Worm (Caenorhabditis elegans) whole organism, young adult: ENCODE measurements around the gene lec-11.
"Not testable (repeated sequence)": the region's sequence is repeated elsewhere in the genome, so short reads cannot be mapped to it uniquely, and the experiment has no call there.

ENCODE experiments used
- B0019.2 ChIP-seq: fragments of 200-800 bp; sonication (Bioruptor generic); conservative IDR thresholded peaks from 2 replicates; pipeline ENCODE4 v1.3.6; 2022; ENCODE audit warnings: missing genetic modification reagents, missing genetic modification characterization, missing compliant biosample characterization
- B0336.3 ChIP-seq: fragments of 200-800 bp; sonication (Bioruptor generic); IDR thresholded peaks from 2 replicates; pipeline ENCODE4 v1.3.6; 2022; ENCODE audit warnings: missing genetic modification characterization, missing compliant biosample characterization
- C06A6.2 ChIP-seq: fragments of 200-800 bp; sonication (Bioruptor generic); conservative IDR thresholded peaks from 2 replicates; pipeline ENCODE4 v1.3.6; 2022; ENCODE audit warnings: missing genetic modification characterization, missing compliant biosample characterization
- C17E4.6 ChIP-seq: fragments of 200-800 bp; sonication (Bioruptor generic); IDR thresholded peaks from 2 replicates; pipeline ENCODE4 v1.3.6; 2022; ENCODE audit warnings: missing genetic modification reagents, missing genetic modification characterization, missing compliant biosample characterization
- F22D6.2 ChIP-seq: sonication (generic microtip); optimal IDR thresholded peaks from 2 replicates; lab custom pipeline; 2016; ENCODE audit warnings: mild to moderate bottlenecking, missing genetic modification characterization, missing compliant biosample characterization
- K12H6.12 ChIP-seq: fragments of 200-800 bp; sonication (Bioruptor generic); optimal IDR thresholded peaks from 2 replicates; lab custom pipeline; 2018; ENCODE audit warnings: mild to moderate bottlenecking, missing genetic modification characterization, missing compliant biosample characterization
- Y53G8AR.9 ChIP-seq: fragments of 200-800 bp; sonication (Bioruptor generic); conservative IDR thresholded peaks from 2 replicates; pipeline ENCODE4 v1.3.6; 2022; ENCODE audit warnings: missing genetic modification reagents, missing genetic modification characterization, missing compliant biosample characterization
- aptf-2 ChIP-seq: fragments of 200-800 bp; sonication (Bioruptor generic); conservative IDR thresholded peaks from 2 replicates; pipeline ENCODE4 v1.3.6; 2022; ENCODE audit warnings: missing genetic modification reagents, missing genetic modification characterization, missing compliant biosample characterization
- atf-7 ChIP-seq: sonication (generic microtip); optimal IDR thresholded peaks from 2 replicates; lab custom pipeline; 2017; ENCODE audit warnings: mild to moderate bottlenecking, missing genetic modification characterization, missing compliant biosample characterization
- attf-6 ChIP-seq: fragments of 200-800 bp; sonication (Bioruptor generic); IDR thresholded peaks from 2 replicates; pipeline ENCODE4 v1.3.6; 2022; ENCODE audit warnings: missing genetic modification reagents, missing genetic modification characterization, missing compliant biosample characterization
- bed-2 ChIP-seq: fragments of 200-800 bp; sonication (Bioruptor generic); IDR thresholded peaks from 2 replicates; pipeline ENCODE4 v1.3.6; 2022; ENCODE audit warnings: missing genetic modification reagents, missing genetic modification characterization, missing compliant biosample characterization
- ccch-3 ChIP-seq: fragments of 200-800 bp; sonication (Bioruptor generic); optimal IDR thresholded peaks from 2 replicates; lab custom pipeline; 2018; ENCODE audit warnings: mild to moderate bottlenecking, missing genetic modification characterization, missing compliant biosample characterization
- cebp-2 ChIP-seq: fragments of 200-800 bp; sonication (Bioruptor generic); IDR thresholded peaks from 2 replicates; pipeline ENCODE4 v1.3.6; 2022; ENCODE audit warnings: missing genetic modification characterization, missing compliant biosample characterization
- ceh-27 ChIP-seq: fragments of 200-800 bp; sonication (Bioruptor generic); optimal IDR thresholded peaks from 2 replicates; lab custom pipeline; 2018; ENCODE audit warnings: mild to moderate bottlenecking, missing genetic modification characterization, moderate library complexity, missing compliant biosample characterization
- chd-7 ChIP-seq: sonication (generic microtip); optimal IDR thresholded peaks from 2 replicates; lab custom pipeline; 2016; ENCODE audit warnings: mild to moderate bottlenecking, missing genetic modification characterization, moderate library complexity, missing compliant biosample characterization
- dpff-1 ChIP-seq: sonication (generic microtip); optimal IDR thresholded peaks from 2 replicates; lab custom pipeline; 2017; ENCODE audit warnings: mild to moderate bottlenecking, missing genetic modification characterization, missing compliant biosample characterization
- dpl-1 ChIP-seq: fragments of 150-350 bp; optimal IDR thresholded peaks from 2 replicates; lab custom pipeline; 2014; ENCODE audit warnings: missing biosample characterization, missing genetic modification reagents, missing genetic modification characterization
- egl-18 ChIP-seq: fragments of 200-800 bp; sonication (Bioruptor generic); IDR thresholded peaks from 2 replicates; pipeline ENCODE4 v1.3.6; 2022; ENCODE audit warnings: missing genetic modification reagents, missing genetic modification characterization, missing compliant biosample characterization
- fkh-3 ChIP-seq: sonication (generic microtip); optimal IDR thresholded peaks from 2 replicates; lab custom pipeline; 2016; ENCODE audit warnings: mild to moderate bottlenecking, missing genetic modification characterization, missing compliant biosample characterization
- lag-1 ChIP-seq: fragments of 200-800 bp; sonication (Bioruptor generic); IDR thresholded peaks from 2 replicates; pipeline ENCODE4 v1.3.6; 2022; ENCODE audit warnings: missing genetic modification reagents, missing genetic modification characterization, missing compliant biosample characterization
- let-607 ChIP-seq, 2 experiments: fragments of 200-800 bp in 1 of 2; sonication (Bioruptor generic) in 1 of 2; sonication (generic microtip) in 1 of 2; optimal IDR thresholded peaks; 2 replicates each; lab custom pipeline; 2016 to 2018; ENCODE audit warnings: mild to moderate bottlenecking in 2 of 2, missing compliant biosample characterization in 2 of 2, missing genetic modification characterization in 2 of 2, moderate library complexity in 2 of 2, missing genotype in 1 of 2
- lin-35 ChIP-seq, 3 experiments: fragments of 150-350 bp in 2 of 3; sonication (generic microtip) in 1 of 3; optimal IDR thresholded peaks; 2 replicates each; lab custom pipeline; 2014 to 2018; ENCODE audit warnings: missing biosample characterization in 3 of 3, missing genetic modification characterization in 3 of 3, missing genetic modification reagents in 3 of 3
- lsl-1 ChIP-seq: fragments of 200-800 bp; sonication (Bioruptor generic); optimal IDR thresholded peaks from 2 replicates; lab custom pipeline; 2018; ENCODE audit warnings: mild to moderate bottlenecking, missing genetic modification characterization, moderate library complexity, missing compliant biosample characterization
- nfya-1 ChIP-seq: sonication (generic microtip); optimal IDR thresholded peaks from 2 replicates; lab custom pipeline; 2017; ENCODE audit warnings: antibody characterized with exemption, missing compliant biosample characterization, missing genetic modification characterization, borderline replicate concordance; ENCODE audit not compliant: insufficient read depth
- nhr-179 ChIP-seq: sonication (generic microtip); optimal IDR thresholded peaks from 2 replicates; lab custom pipeline; 2016; ENCODE audit warnings: mild to moderate bottlenecking, missing genetic modification characterization, missing compliant biosample characterization
- nhr-27 ChIP-seq: fragments of 200-800 bp; sonication (Bioruptor generic); optimal IDR thresholded peaks from 2 replicates; lab custom pipeline; 2018; ENCODE audit warnings: mild to moderate bottlenecking, missing genetic modification characterization, moderate library complexity, missing compliant biosample characterization
- sea-2 ChIP-seq: fragments of 200-800 bp; sonication (Bioruptor generic); IDR thresholded peaks from 2 replicates; pipeline ENCODE4 v1.3.6; 2022; ENCODE audit warnings: missing genetic modification characterization, missing compliant biosample characterization
- snpc-1.1 ChIP-seq: sonication (generic microtip); optimal IDR thresholded peaks from 2 replicates; lab custom pipeline; 2017; ENCODE audit warnings: missing genetic modification characterization, mild to moderate bottlenecking, missing compliant biosample characterization, antibody characterized with exemption, moderate library complexity, missing genotype, missing genetic modification reagents; ENCODE audit not compliant: insufficient read depth
- somi-1 ChIP-seq: fragments of 200-800 bp; sonication (Bioruptor generic); optimal IDR thresholded peaks from 2 replicates; lab custom pipeline; 2018; ENCODE audit warnings: mild to moderate bottlenecking, missing genetic modification characterization, missing compliant biosample characterization
- tlf-1 ChIP-seq: fragments of 200-800 bp; sonication (Bioruptor generic); optimal IDR thresholded peaks from 2 replicates; lab custom pipeline; 2018; ENCODE audit warnings: mild to moderate bottlenecking, missing genetic modification characterization, missing compliant biosample characterization
- ztf-18 ChIP-seq: sonication (generic microtip); optimal IDR thresholded peaks from 2 replicates; lab custom pipeline; 2016; ENCODE audit warnings: missing genotype, mild to moderate bottlenecking, missing genetic modification characterization, missing compliant biosample characterization
- ztf-26 ChIP-seq: sonication (generic microtip); optimal IDR thresholded peaks from 2 replicates; lab custom pipeline; 2017; ENCODE audit warnings: missing genetic modification characterization, missing compliant biosample characterization
- ztf-6 ChIP-seq: fragments of 200-800 bp; sonication (Bioruptor generic); IDR thresholded peaks from 2 replicates; pipeline ENCODE4 v1.3.6; 2022; ENCODE audit warnings: missing genetic modification reagents, missing genetic modification characterization, missing compliant biosample characterization

Gene lec-11

DNA sequence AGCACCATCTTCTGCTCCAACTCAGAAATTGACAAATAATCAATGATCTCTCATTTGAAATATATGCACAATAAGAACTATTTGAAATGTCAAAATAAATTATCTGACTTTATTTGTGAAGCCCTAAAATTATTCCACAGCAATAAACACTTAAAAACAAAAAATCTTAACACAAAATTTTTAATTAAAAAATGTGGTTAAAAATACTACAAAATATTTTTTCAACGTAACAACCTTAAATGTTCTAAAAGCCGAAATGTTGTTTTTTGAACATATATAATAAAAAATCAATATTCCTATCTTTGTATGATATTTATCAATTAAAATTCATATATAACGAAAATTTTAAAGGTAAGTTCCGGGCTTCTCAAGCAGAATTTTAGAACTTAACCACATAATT, 9.5 kb upstream of the lec-11 start, which contains the start of gene F38A5.8:
Gene F38A5.8 (plus strand): TSS at position 301 of the 400 bp plus-strand sequence.
- no peak for TF ChIP-seq egl-18 (GFP tag; lab: Robert Waterston, UW)
- no peak for TF ChIP-seq nhr-27 (tag; lab: Kevin White, UChicago)
- TF ChIP-seq dpl-1 (GFP tag; lab: Kevin White, UChicago): no peak
- TF ChIP-seq nhr-179 (tag; lab: Kevin White, UChicago): no peak
- no peak for TF ChIP-seq ztf-6 (GFP tag; lab: Robert Waterston, UW)
- TF ChIP-seq K12H6.12 (tag; lab: Kevin White, UChicago): no peak
- TF ChIP-seq snpc-1.1 (tag; lab: Kevin White, UChicago): no peak
- no peak for TF ChIP-seq lsl-1
- no peak for TF ChIP-seq B0336.3 (GFP tag; lab: Robert Waterston, UW)
- no peak for TF ChIP-seq lag-1
- no peak for TF ChIP-seq let-607 (tag; optimal IDR thresholded peaks at IDR 0.05; lab: Kevin White, UChicago)
- TF ChIP-seq bed-2 (GFP tag; lab: Robert Waterston, UW): no peak
- TF ChIP-seq Y53G8AR.9 (GFP tag; lab: Robert Waterston, UW): no peak
- no peak for TF ChIP-seq B0019.2 (GFP tag; lab: Robert Waterston, UW)
- TF ChIP-seq dpff-1 (tag; lab: Kevin White, UChicago): no peak
- no peak for TF ChIP-seq cebp-2 (GFP tag; lab: Robert Waterston, UW)
- TF ChIP-seq fkh-3 (tag; lab: Kevin White, UChicago): no peak
- no peak for TF ChIP-seq ceh-27 (GFP tag; lab: Kevin White, UChicago)
- no peak for TF ChIP-seq ztf-18 (tag; lab: Kevin White, UChicago)
- TF ChIP-seq, all 124 proteins: peak for 0

DNA sequence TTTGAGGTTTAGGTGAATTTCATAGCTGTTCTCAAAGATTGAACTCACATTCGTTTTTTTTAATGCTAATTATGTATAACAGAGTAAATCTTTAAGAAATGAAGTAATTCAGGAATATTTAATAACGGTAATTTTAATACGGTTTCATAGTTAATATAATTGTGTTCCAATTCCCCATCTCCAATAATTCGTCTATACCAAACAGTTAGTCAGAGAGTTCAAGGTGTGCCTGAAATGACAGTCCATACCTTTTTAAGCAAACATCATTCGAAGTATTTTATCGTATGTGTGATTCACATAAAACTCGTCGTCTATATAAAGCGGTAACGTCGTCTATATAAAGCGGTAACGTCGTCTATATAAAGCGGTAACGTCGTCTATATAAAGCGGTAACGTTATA, 8.8 kb upstream of the lec-11 start, which contains the start of gene nspb-5:
Gene nspb-5 (plus strand): TSS at position 301 of the 400 bp plus-strand sequence.
- TF ChIP-seq lin-35 (GFP tag; optimal IDR thresholded peaks at IDR 0.05; lab: Kevin White, UChicago); chd-7; sea-2 (GFP tag; lab: Robert Waterston, UW): not testable (repeated sequence)

DNA sequence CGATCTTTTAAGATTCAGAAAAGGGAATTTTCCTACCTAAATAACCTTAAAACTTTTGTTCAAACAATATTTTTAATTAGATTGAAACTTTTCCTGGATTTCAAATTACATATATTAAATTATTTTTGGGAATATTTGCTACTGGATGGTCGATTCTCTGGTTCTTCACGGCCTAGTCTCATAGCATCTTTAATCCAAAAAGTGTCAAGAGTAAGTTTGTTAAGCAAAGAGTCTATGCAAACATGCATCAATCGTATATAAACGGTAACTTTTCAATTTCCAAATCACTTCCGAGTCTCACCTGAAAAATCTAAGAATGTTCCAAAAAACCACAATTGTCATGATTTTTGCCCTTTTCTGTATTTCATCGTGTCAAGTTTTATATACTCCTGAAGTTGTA, 8.0 kb upstream of the lec-11 start, which contains the start of gene nspb-4:
Gene nspb-4 (plus strand): TSS at position 301 of the 400 bp plus-strand sequence.
- not testable (repeated sequence) for TF ChIP-seq nfya-1 (tag; lab: Kevin White, UChicago); aptf-2 (GFP tag; lab: Robert Waterston, UW); F22D6.2 (tag; lab: Kevin White, UChicago)

- no peak for TF ChIP-seq dpff-1 (tag; lab: Kevin White, UChicago)
- no peak for TF ChIP-seq C06A6.2 (GFP tag; lab: Robert Waterston, UW)
- no peak for TF ChIP-seq attf-6
- TF ChIP-seq atf-7 (tag; lab: Kevin White, UChicago): no peak
- no peak for TF ChIP-seq fkh-3 (tag; lab: Kevin White, UChicago)
- TF ChIP-seq tlf-1: no peak
- no peak for TF ChIP-seq bed-2 (GFP tag; lab: Robert Waterston, UW)
- no peak for TF ChIP-seq K12H6.12 (tag; lab: Kevin White, UChicago)
- no peak for TF ChIP-seq somi-1 (GFP tag; lab: Kevin White, UChicago)
- no peak for TF ChIP-seq C17E4.6 (GFP tag; lab: Robert Waterston, UW)
- TF ChIP-seq ztf-26 (tag; lab: Kevin White, UChicago): no peak
- TF ChIP-seq ccch-3 (GFP tag; lab: Kevin White, UChicago): no peak
Observed at ce11 chrIV:6597298-6597697, 7.3 kb upstream of the lec-11 start, which contains the start of gene F38A5.6. F38A5.6 (minus strand) TSS chrIV:6597398.
